Worm (Caenorhabditis elegans) whole organism, young adult: Measurements from ENCODE around the gene C46G7.1.

Experiments
- F55B11.4 ChIP-seq: sonication (generic microtip); optimal IDR thresholded peaks from 2 replicates; lab custom pipeline; 2016; ENCODE audit warnings: missing compliant biosample characterization, missing genetic modification characterization, borderline replicate concordance; ENCODE audit not compliant: insufficient read depth
- ceh-100 ChIP-seq: fragments of 200-800 bp; sonication (Bioruptor generic); IDR thresholded peaks from 2 replicates; pipeline ENCODE4 v1.3.6; 2022; ENCODE audit warnings: missing genetic modification reagents, missing genetic modification characterization, missing compliant biosample characterization
- lag-1 ChIP-seq: fragments of 200-800 bp; sonication (Bioruptor generic); IDR thresholded peaks from 2 replicates; pipeline ENCODE4 v1.3.6; 2022; ENCODE audit warnings: missing genetic modification reagents, missing genetic modification characterization, missing compliant biosample characterization
- lin-35 ChIP-seq, 3 experiments: fragments of 150-350 bp in 2 of 3; sonication (generic microtip) in 1 of 3; optimal IDR thresholded peaks; 2 replicates each; lab custom pipeline; 2014 to 2018; ENCODE audit warnings: missing biosample characterization in 3 of 3, missing genetic modification characterization in 3 of 3, missing genetic modification reagents in 3 of 3
- lir-1 ChIP-seq: fragments of 200-800 bp; sonication (Bioruptor generic); conservative IDR thresholded peaks from 2 replicates; pipeline ENCODE4 v1.3.6; 2022; ENCODE audit warnings: missing genetic modification reagents, missing genetic modification characterization, missing compliant biosample characterization
- nfya-1 ChIP-seq: sonication (generic microtip); optimal IDR thresholded peaks from 2 replicates; lab custom pipeline; 2017; ENCODE audit warnings: antibody characterized with exemption, missing compliant biosample characterization, missing genetic modification characterization, borderline replicate concordance; ENCODE audit not compliant: insufficient read depth
- pha-4 ChIP-seq: fragments of 150-350 bp; sonication (generic microtip); optimal IDR thresholded peaks from 2 replicates; lab custom pipeline; 2014; ENCODE audit warnings: missing biosample characterization, missing genetic modification reagents, missing genetic modification characterization
- snpc-4 ChIP-seq, 5 experiments: fragments of 150-350 bp in 1 of 5; sonication (generic microtip) in 4 of 5; optimal IDR thresholded peaks; 2 replicates each; lab custom pipeline; 2014 to 2018; ENCODE audit warnings: missing genetic modification characterization in 5 of 5, missing biosample characterization in 3 of 5, antibody characterized with exemption in 2 of 5, mild to moderate bottlenecking in 2 of 5, missing compliant biosample characterization in 2 of 5, missing genotype in 2 of 5, moderate library complexity in 2 of 5, missing genetic modification reagents in 1 of 5
- ztf-25 ChIP-seq: fragments of 200-800 bp; sonication (Bioruptor generic); IDR thresholded peaks from 2 replicates; pipeline ENCODE4 v1.3.6; 2022; ENCODE audit warnings: missing genetic modification reagents, missing genetic modification characterization, missing compliant biosample characterization
- ztf-3 ChIP-seq: fragments of 200-800 bp; sonication (Bioruptor generic); optimal IDR thresholded peaks from 2 replicates; lab custom pipeline; 2018; ENCODE audit warnings: mild to moderate bottlenecking, missing genetic modification characterization, missing compliant biosample characterization
- ztf-6 ChIP-seq: fragments of 200-800 bp; sonication (Bioruptor generic); IDR thresholded peaks from 2 replicates; pipeline ENCODE4 v1.3.6; 2022; ENCODE audit warnings: missing genetic modification reagents, missing genetic modification characterization, missing compliant biosample characterization

ce11 chrIV:6035113-6035512 lies 17.3 kb downstream of the C46G7.1 start:
- TF ChIP-seq F55B11.4 (no peak), ztf-25 (GFP tag; lab: Robert Waterston, UW) (no peak), snpc-4 (GFP tag; optimal IDR thresholded peaks at IDR 0.05; lab: Kevin White, UChicago) (no peak), snpc-4 (tag; optimal IDR thresholded peaks at IDR 0.05; lab: Kevin White, UChicago) (no peak), lag-1 (GFP tag; lab: Robert Waterston, UW) (no peak), pha-4 (tag; lab: Kevin White, UChicago) (no peak), lir-1 (GFP tag; lab: Robert Waterston, UW) (no peak), ztf-6 (no peak), lin-35 (GFP tag; optimal IDR thresholded peaks at IDR 0.05; lab: Kevin White, UChicago) (no peak), ceh-100 (GFP tag; lab: Robert Waterston, UW) (no peak), nfya-1 (no peak), ztf-3 (GFP tag; lab: Kevin White, UChicago) (no peak)
